Fruit fly (Drosophila melanogaster) whole organism, embryonic: ENCODE measurements around the gene CG10195.

ENCODE experiments used
- Atf-2 ChIP-seq: fragments of 200-800 bp; sonication (Bioruptor generic); optimal IDR thresholded peaks from 2 replicates; lab custom pipeline; 2016; ENCODE audit warnings: missing biosample characterization, missing genetic modification characterization
- Atf3 ChIP-seq: fragments of 200-800 bp; sonication (Bioruptor generic); optimal IDR thresholded peaks from 3 replicates; lab custom pipeline; 2016; ENCODE audit warnings: missing biosample characterization, missing genetic modification characterization
- Awh ChIP-seq: fragments of 200-800 bp; sonication (Bioruptor generic); IDR thresholded peaks from 2 replicates; pipeline ENCODE4, ENCODE4 v1.3.6; 2022; ENCODE audit warnings: missing biosample characterization, missing genetic modification characterization
- B-H2 ChIP-seq: fragments of 200-800 bp; sonication (Bioruptor generic); optimal IDR thresholded peaks from 2 replicates; lab custom pipeline; 2018; ENCODE audit warnings: missing biosample characterization, mild to moderate bottlenecking, missing genetic modification characterization
- CG10147 ChIP-seq: fragments of 200-800 bp; sonication (Bioruptor generic); optimal IDR thresholded peaks from 2 replicates; lab custom pipeline; 2019; ENCODE audit warnings: missing biosample characterization, mild to moderate bottlenecking, missing genetic modification characterization, moderate library complexity
- CG10274 ChIP-seq: fragments of 200-800 bp; sonication (Bioruptor generic); optimal IDR thresholded peaks from 3 replicates; lab custom pipeline; 2017; ENCODE audit warnings: missing biosample characterization, mild to moderate bottlenecking, missing genetic modification characterization
- CG10979 ChIP-seq: fragments of 200-800 bp; sonication (Bioruptor generic); optimal IDR thresholded peaks from 2 replicates; lab custom pipeline; 2018; ENCODE audit warnings: missing biosample characterization, mild to moderate bottlenecking, missing genetic modification characterization, moderate library complexity
- CG11247 ChIP-seq: fragments of 200-800 bp; sonication (Bioruptor generic); IDR thresholded peaks from 2 replicates; pipeline ENCODE4 v1.3.6; 2022; ENCODE audit warnings: missing biosample characterization, missing genetic modification characterization
- CG11560 ChIP-seq: fragments of 200-800 bp; sonication (Bioruptor generic); IDR thresholded peaks from 3 replicates; pipeline ENCODE4 v1.3.6; 2022; ENCODE audit warnings: missing biosample characterization, missing genetic modification characterization
- CG13123 ChIP-seq: fragments of 200-800 bp; sonication (Bioruptor generic); optimal IDR thresholded peaks from 2 replicates; lab custom pipeline; 2016; ENCODE audit warnings: missing biosample characterization, missing genetic modification characterization
- CG13287 ChIP-seq: fragments of 200-800 bp; sonication (Bioruptor generic); IDR thresholded peaks from 2 replicates; pipeline ENCODE4 v1.3.6; 2022; ENCODE audit warnings: missing biosample characterization, missing genetic modification characterization; ENCODE audit not compliant: partially characterized antibody
- CG14710 ChIP-seq: fragments of 200-800 bp; sonication (Bioruptor generic); optimal IDR thresholded peaks from 3 replicates; lab custom pipeline; 2019; ENCODE audit warnings: missing biosample characterization, mild to moderate bottlenecking, missing genetic modification characterization, moderate library complexity
- CG17186 ChIP-seq: fragments of 200-800 bp; sonication (Bioruptor generic); optimal IDR thresholded peaks from 3 replicates; lab custom pipeline; 2017; ENCODE audit warnings: missing biosample characterization, missing genetic modification reagents, missing genetic modification characterization
- CG17802 ChIP-seq: fragments of 200-800 bp; sonication (Bioruptor generic); optimal IDR thresholded peaks from 2 replicates; lab custom pipeline; 2018; ENCODE audit warnings: missing biosample characterization, mild to moderate bottlenecking, missing genetic modification characterization, moderate library complexity
- CG2889 ChIP-seq: fragments of 200-800 bp; sonication (Bioruptor generic); IDR thresholded peaks from 3 replicates; pipeline ENCODE4 v1.3.6; 2022; ENCODE audit warnings: missing biosample characterization, missing genetic modification characterization
- CG30020 ChIP-seq: fragments of 200-800 bp; optimal IDR thresholded peaks from 2 replicates; lab custom pipeline; 2019; ENCODE audit warnings: missing biosample characterization, mild to moderate bottlenecking, missing genetic modification characterization, moderate library complexity
- CG31224 ChIP-seq: fragments of 200-800 bp; sonication (Bioruptor generic); IDR thresholded peaks from 2 replicates; pipeline ENCODE4 v1.3.6; 2022; ENCODE audit warnings: missing biosample characterization, missing genetic modification characterization
- CG3407 ChIP-seq: fragments of 200-800 bp; sonication (Bioruptor generic); optimal IDR thresholded peaks from 2 replicates; lab custom pipeline; 2018; ENCODE audit warnings: missing biosample characterization, mild to moderate bottlenecking, missing genetic modification characterization
- CG3838 ChIP-seq: fragments of 200-800 bp; sonication (Bioruptor generic); optimal IDR thresholded peaks from 3 replicates; lab custom pipeline; 2016; ENCODE audit warnings: missing biosample characterization, missing genetic modification characterization
- CG5953 ChIP-seq: fragments of 200-800 bp; sonication (Bioruptor generic); IDR thresholded peaks from 2 replicates; pipeline ENCODE4 v1.3.6; 2022; ENCODE audit warnings: missing biosample characterization, missing genetic modification characterization
- CG7928 ChIP-seq: fragments of 200-800 bp; sonication (Bioruptor generic); optimal IDR thresholded peaks from 2 replicates; lab custom pipeline; 2017; ENCODE audit warnings: missing biosample characterization, mild to moderate bottlenecking, missing genetic modification characterization
- CG8388 ChIP-seq: fragments of 200-800 bp; sonication (Bioruptor generic); optimal IDR thresholded peaks from 2 replicates; lab custom pipeline; 2019; ENCODE audit warnings: missing biosample characterization, mild to moderate bottlenecking, missing genetic modification characterization, moderate library complexity
- CG8478 ChIP-seq: fragments of >200 bp; optimal IDR thresholded peaks from 2 replicates; lab custom pipeline; 2018
- CG9727 ChIP-seq: fragments of 200-800 bp; sonication (Bioruptor generic); optimal IDR thresholded peaks from 3 replicates; lab custom pipeline; 2017; ENCODE audit warnings: missing biosample characterization, mild to moderate bottlenecking, missing genetic modification characterization
- CoRest ChIP-seq: fragments of 200-800 bp; sonication (Bioruptor generic); optimal IDR thresholded peaks from 3 replicates; lab custom pipeline; 2018; ENCODE audit warnings: missing biosample characterization, mild to moderate bottlenecking, missing genetic modification characterization, moderate library complexity
- D19A ChIP-seq: fragments of 200-800 bp; optimal IDR thresholded peaks from 3 replicates; lab custom pipeline; 2019; ENCODE audit warnings: missing biosample characterization, mild to moderate bottlenecking, missing genetic modification characterization, moderate library complexity
- Dip3 ChIP-seq: fragments of 200-800 bp; sonication (Bioruptor generic); optimal IDR thresholded peaks from 3 replicates; lab custom pipeline; 2016; ENCODE audit warnings: missing biosample characterization, missing genetic modification characterization
- E2f1 ChIP-seq: fragments of 200-800 bp; sonication (Bioruptor generic); IDR thresholded peaks from 2 replicates; pipeline ENCODE4 v1.3.6; 2022; ENCODE audit warnings: missing biosample characterization, missing genetic modification characterization
- Hr3 ChIP-seq: fragments of 200-800 bp; sonication (Bioruptor generic); optimal IDR thresholded peaks from 3 replicates; lab custom pipeline; 2016; ENCODE audit warnings: missing biosample characterization, missing genetic modification characterization
- Hsf ChIP-seq: fragments of 200-800 bp; sonication (Bioruptor generic); optimal IDR thresholded peaks from 3 replicates; lab custom pipeline; 2016; ENCODE audit warnings: missing biosample characterization, missing genetic modification characterization
- Lhr ChIP-seq: fragments of 200-800 bp; sonication (Bioruptor generic); optimal IDR thresholded peaks from 3 replicates; lab custom pipeline; 2017; ENCODE audit warnings: mild to moderate bottlenecking, missing biosample characterization, missing genetic modification reagents, missing genetic modification characterization
- Mad ChIP-seq: fragments of 200-800 bp; sonication (Bioruptor generic); optimal IDR thresholded peaks from 2 replicates; lab custom pipeline; 2016; ENCODE audit warnings: missing biosample characterization, missing genetic modification characterization
- Meics ChIP-seq: fragments of 200-800 bp; sonication (Bioruptor generic); optimal IDR thresholded peaks from 2 replicates; lab custom pipeline; 2017; ENCODE audit warnings: missing biosample characterization, mild to moderate bottlenecking, missing genetic modification characterization
- Nf-YC ChIP-seq: fragments of 200-800 bp; optimal IDR thresholded peaks from 3 replicates; lab custom pipeline; 2019; ENCODE audit warnings: missing biosample characterization, mild to moderate bottlenecking, missing genetic modification characterization, moderate library complexity
- Six4 ChIP-seq: fragments of 200-800 bp; sonication (Bioruptor generic); optimal IDR thresholded peaks from 2 replicates; lab custom pipeline; 2016; ENCODE audit warnings: missing biosample characterization, missing genetic modification characterization
- bbx ChIP-seq: fragments of 200-800 bp; sonication (Bioruptor generic); IDR thresholded peaks from 2 replicates; pipeline ENCODE4 v1.3.6; 2022; ENCODE audit warnings: missing biosample characterization, missing genetic modification characterization; ENCODE audit not compliant: partially characterized antibody
- chm ChIP-seq: fragments of 200-800 bp; sonication (Bioruptor generic); IDR thresholded peaks from 2 replicates; pipeline ENCODE4 v1.3.6; 2022; ENCODE audit warnings: missing biosample characterization, missing genetic modification characterization
- crol ChIP-seq: fragments of 200-800 bp; sonication (Bioruptor generic); IDR thresholded peaks from 2 replicates; pipeline ENCODE4 v1.3.6; 2022; ENCODE audit warnings: missing biosample characterization, missing genetic modification characterization
- dimm ChIP-seq: fragments of 200-800 bp; sonication (Bioruptor generic); IDR thresholded peaks from 2 replicates; pipeline ENCODE4 v1.3.6; 2022; ENCODE audit warnings: missing biosample characterization, missing genetic modification characterization
- ewg ChIP-seq: fragments of 200-800 bp; sonication (Bioruptor generic); optimal IDR thresholded peaks from 3 replicates; lab custom pipeline; 2017; ENCODE audit warnings: mild to moderate bottlenecking, missing biosample characterization, missing genetic modification reagents, missing genetic modification characterization
- gcm ChIP-seq: fragments of 200-800 bp; sonication (Bioruptor generic); optimal IDR thresholded peaks from 2 replicates; lab custom pipeline; 2019; ENCODE audit warnings: missing biosample characterization, mild to moderate bottlenecking, missing genetic modification characterization, moderate library complexity
- grn ChIP-seq: fragments of 200-800 bp; sonication (Bioruptor generic); optimal IDR thresholded peaks from 3 replicates; lab custom pipeline; 2017; ENCODE audit warnings: missing biosample characterization, missing genetic modification characterization
- ind ChIP-seq: fragments of 200-800 bp; sonication (Bioruptor generic); optimal IDR thresholded peaks from 3 replicates; lab custom pipeline; 2016; ENCODE audit warnings: missing biosample characterization, missing genetic modification characterization
- jing ChIP-seq: fragments of 200-800 bp; sonication (Bioruptor generic); optimal IDR thresholded peaks from 2 replicates; lab custom pipeline; 2018; ENCODE audit warnings: missing biosample characterization, mild to moderate bottlenecking, missing genetic modification characterization
- lov ChIP-seq, 2 experiments: fragments of 200-800 bp in 1 of 2; fragments of >200 bp in 1 of 2; sonication (Bioruptor generic) in 1 of 2; IDR thresholded peaks in 1 of 2; optimal IDR thresholded peaks in 1 of 2; 2 replicates in 1 of 2; 3 replicates in 1 of 2; pipeline versions ENCODE4 v1.3.6 to Lab custom; 2017 to 2022; ENCODE audit warnings: missing biosample characterization in 1 of 2, missing genetic modification characterization in 1 of 2
- odd ChIP-seq: fragments of 200-800 bp; sonication (Bioruptor generic); optimal IDR thresholded peaks from 2 replicates; lab custom pipeline; 2017; ENCODE audit warnings: missing biosample characterization, mild to moderate bottlenecking, missing genetic modification characterization
- onecut ChIP-seq: fragments of 200-800 bp; sonication (Bioruptor generic); IDR thresholded peaks from 2 replicates; pipeline ENCODE4 v1.3.6; 2022; ENCODE audit warnings: missing biosample characterization, missing genetic modification characterization
- prd ChIP-seq, 3 experiments: fragments of >200 bp in 2 of 3; fragments of 200-800 bp in 1 of 3; sonication (Bioruptor generic) in 1 of 3; optimal IDR thresholded peaks in 2 of 3; IDR thresholded peaks in 1 of 3; 2 replicates in 2 of 3; 3 replicates in 1 of 3; pipeline versions ENCODE4 v1.3.6 to Lab custom; 2017 to 2022; ENCODE audit warnings: missing biosample characterization in 1 of 3, missing genetic modification characterization in 1 of 3
- pum ChIP-seq: fragments of 200-800 bp; sonication (Bioruptor generic); optimal IDR thresholded peaks from 2 replicates; lab custom pipeline; 2016; ENCODE audit warnings: missing biosample characterization, missing genetic modification characterization
- sr ChIP-seq: fragments of 200-800 bp; sonication (Bioruptor generic); IDR thresholded peaks from 3 replicates; pipeline ENCODE4 v1.3.6; 2022; ENCODE audit warnings: missing biosample characterization, missing genetic modification characterization
- ssp ChIP-seq: fragments of 200-800 bp; sonication (Bioruptor generic); IDR thresholded peaks from 2 replicates; pipeline ENCODE4 v1.3.6; 2022; ENCODE audit warnings: missing biosample characterization, missing genetic modification characterization

Gene CG10195

dm6 chr2L:19489997-19490461 is 5.5 kb upstream of the CG10195 start, which contains the start of the genes CG10194 and CG18094 (continued):
- TF ChIP-seq Nf-YC (tag; lab: Kevin White, UChicago) = no peak
- no peak for TF ChIP-seq CG17802 (tag; lab: Kevin White, UChicago)
- TF ChIP-seq bbx (GFP tag; lab: Robert Waterston, UW) = peak; percentile 82
- no peak for TF ChIP-seq Meics
- no peak; the same call in 1 of the 2 replicates for TF ChIP-seq onecut (GFP tag; lab: Robert Waterston, UW)
- TF ChIP-seq CG11560 (tag; lab: Robert Waterston, UW) = no peak
- TF ChIP-seq CoRest (tag; lab: Kevin White, UChicago) = no peak
- TF ChIP-seq CG2889 (GFP tag; lab: Robert Waterston, UW) = no peak
- peak; percentile 75 for TF ChIP-seq CG13287 (GFP tag; lab: Robert Waterston, UW)
- peak; percentile 41 for TF ChIP-seq D19A (tag; lab: Kevin White, UChicago)
- TF ChIP-seq crol (GFP tag; lab: Robert Waterston, UW) = no peak
- TF ChIP-seq CG3838 (GFP tag; lab: Kevin White, UChicago) = no peak
- no peak for TF ChIP-seq CG13123 (GFP tag; lab: Kevin White, UChicago)
- no peak for TF ChIP-seq Atf3 (GFP tag; lab: Kevin White, UChicago)
- peak; percentile 10 for TF ChIP-seq Six4
- TF ChIP-seq Dip3 (GFP tag; lab: Kevin White, UChicago) = peak; percentile 10
- no peak for TF ChIP-seq jing (GFP tag; lab: Kevin White, UChicago)
- no peak for TF ChIP-seq Atf-2 (GFP tag; lab: Kevin White, UChicago)
- TF ChIP-seq Hr3 (GFP tag; lab: Kevin White, UChicago) = peak; percentile 57
- no peak for TF ChIP-seq CG30020 (tag; lab: Kevin White, UChicago)
- TF ChIP-seq CG10274 (GFP tag; lab: Kevin White, UChicago) = no peak
- no peak for TF ChIP-seq Lhr (GFP tag; lab: Kevin White, UChicago)
- TF ChIP-seq sr = no peak
- no peak for TF ChIP-seq grn
- no peak for TF ChIP-seq pum
- TF ChIP-seq odd (GFP tag; lab: Kevin White, UChicago) = no peak
- peak; percentile 55 for TF ChIP-seq ind (GFP tag; lab: Kevin White, UChicago)
- no peak for TF ChIP-seq Awh
- no peak for TF ChIP-seq B-H2
- no peak for TF ChIP-seq CG10147
- TF ChIP-seq CG10979 (tag; lab: Kevin White, UChicago) = peak; percentile 32
- no peak for TF ChIP-seq Mad (GFP tag; lab: Kevin White, UChicago)
- TF ChIP-seq prd (optimal IDR thresholded peaks at IDR 0.05; lab: Kevin White, UChicago) = no peak
- TF ChIP-seq prd (GFP tag; IDR thresholded peaks at IDR 0.05; lab: Robert Waterston, UW) = peak; percentile 51; the same call in 2 of the 3 replicates
- TF ChIP-seq dimm (GFP tag; lab: Robert Waterston, UW) = no peak
- TF ChIP-seq Hsf = peak; percentile 38
- peak; percentile 21 for TF ChIP-seq CG14710 (tag; lab: Kevin White, UChicago)
- no peak for TF ChIP-seq lov (optimal IDR thresholded peaks at IDR 0.05; lab: Kevin White, UChicago)
- no peak for TF ChIP-seq lov (GFP tag; IDR thresholded peaks at IDR 0.05; lab: Robert Waterston, UW)
- TF ChIP-seq CG3407 (GFP tag; lab: Kevin White, UChicago) = no peak
- peak; percentile 38 for TF ChIP-seq CG9727 (GFP tag; lab: Kevin White, UChicago)
- TF ChIP-seq chm = no peak
- TF ChIP-seq CG11247 (GFP tag; lab: Robert Waterston, UW) = no peak
- no peak for TF ChIP-seq CG7928 (GFP tag; lab: Kevin White, UChicago)
- TF ChIP-seq ewg (GFP tag; lab: Kevin White, UChicago) = no peak
- TF ChIP-seq CG8388 (GFP tag; lab: Kevin White, UChicago) = peak; percentile 34
- TF ChIP-seq CG17186 (GFP tag; lab: Kevin White, UChicago) = no peak
- no peak for TF ChIP-seq ssp (GFP tag; lab: Robert Waterston, UW)
- TF ChIP-seq CG8478 (lab: Kevin White, UChicago) = no peak
- TF ChIP-seq CG31224 (GFP tag; lab: Robert Waterston, UW) = no peak
- no peak for TF ChIP-seq CG5953 (GFP tag; lab: Robert Waterston, UW)
- TF ChIP-seq E2f1 (GFP tag; lab: Robert Waterston, UW) = 0 out of 2 replicates have a peak, but pooled peaks have one; percentile 24
- TF ChIP-seq gcm = no peak
